Fruit fly (Drosophila melanogaster) S2 (cell line): ENCODE results near the gene mil.

Experiments
- CG8478 ChIP-seq: fragments of >200 bp; optimal IDR thresholded peaks from 2 replicates; lab custom pipeline; 2018
- CTCF ChIP-seq, 2 experiments: fragments of >200 bp; optimal IDR thresholded peaks; 2 replicates each; lab custom pipeline; 2018

dm6 chr3R:27928984-27929924 lies 17.0 kb downstream of the mil start:
- TF ChIP-seq CTCF (optimal IDR thresholded peaks at IDR 0.05; lab: Kevin White, UChicago) = no peak
- no peak for TF ChIP-seq CG8478 (lab: Kevin White, UChicago)
